Fruit fly (Drosophila melanogaster) whole organism, embryonic: Measurements from ENCODE around the gene Cralbp.

Experiments
- Atf-2 ChIP-seq: fragments of 200-800 bp; sonication (Bioruptor generic); optimal IDR thresholded peaks from 2 replicates; lab custom pipeline; 2016; ENCODE audit warnings: missing biosample characterization, missing genetic modification characterization
- CG10267 ChIP-seq: fragments of 200-800 bp; sonication (Bioruptor generic); optimal IDR thresholded peaks from 2 replicates; lab custom pipeline; 2018; ENCODE audit warnings: missing biosample characterization, mild to moderate bottlenecking, missing genetic modification characterization, moderate library complexity
- CG11695 ChIP-seq: fragments of 200-800 bp; sonication (Bioruptor generic); IDR thresholded peaks from 3 replicates; pipeline ENCODE4 v1.3.6; 2022; ENCODE audit warnings: missing biosample characterization, missing genetic modification characterization
- CG12155 ChIP-seq: fragments of 200-800 bp; sonication (Bioruptor generic); optimal IDR thresholded peaks from 3 replicates; lab custom pipeline; 2016; ENCODE audit warnings: missing biosample characterization, missing genetic modification characterization
- CG12659 ChIP-seq: fragments of 200-800 bp; sonication (Bioruptor generic); optimal IDR thresholded peaks from 3 replicates; lab custom pipeline; 2017; ENCODE audit warnings: mild to moderate bottlenecking, missing biosample characterization, missing genetic modification reagents, missing genetic modification characterization
- CG12769 ChIP-seq: fragments of 200-800 bp; sonication (Bioruptor generic); optimal IDR thresholded peaks from 2 replicates; lab custom pipeline; 2019; ENCODE audit warnings: missing biosample characterization, mild to moderate bottlenecking, missing genetic modification characterization, moderate library complexity
- CG13424 ChIP-seq: fragments of 200-800 bp; sonication (Bioruptor generic); optimal IDR thresholded peaks from 2 replicates; lab custom pipeline; 2019; ENCODE audit warnings: missing biosample characterization, mild to moderate bottlenecking, missing genetic modification characterization, moderate library complexity
- CG15514 ChIP-seq: fragments of 200-800 bp; sonication (Bioruptor generic); optimal IDR thresholded peaks from 3 replicates; lab custom pipeline; 2017; ENCODE audit warnings: missing biosample characterization, missing genetic modification characterization, mild to moderate bottlenecking, moderate library complexity, missing genetic modification reagents
- CG1603 ChIP-seq: fragments of 200-800 bp; sonication (Bioruptor generic); optimal IDR thresholded peaks from 2 replicates; lab custom pipeline; 2019; ENCODE audit warnings: missing biosample characterization, mild to moderate bottlenecking, missing genetic modification characterization, moderate library complexity
- CG17802 ChIP-seq: fragments of 200-800 bp; sonication (Bioruptor generic); optimal IDR thresholded peaks from 2 replicates; lab custom pipeline; 2018; ENCODE audit warnings: missing biosample characterization, mild to moderate bottlenecking, missing genetic modification characterization, moderate library complexity
- CG1792 ChIP-seq: fragments of 200-800 bp; sonication (Bioruptor generic); optimal IDR thresholded peaks from 2 replicates; lab custom pipeline; 2016; ENCODE audit warnings: missing biosample characterization, missing genetic modification characterization
- CG2202 ChIP-seq: fragments of 200-800 bp; sonication (Bioruptor generic); optimal IDR thresholded peaks from 2 replicates; lab custom pipeline; 2018; ENCODE audit warnings: missing biosample characterization, mild to moderate bottlenecking, missing genetic modification characterization
- CG2678 ChIP-seq: fragments of 200-800 bp; sonication (Bioruptor generic); optimal IDR thresholded peaks from 3 replicates; lab custom pipeline; 2019; ENCODE audit warnings: missing biosample characterization, mild to moderate bottlenecking, missing genetic modification characterization, moderate library complexity
- CG30403 ChIP-seq: fragments of 200-800 bp; sonication (Bioruptor generic); optimal IDR thresholded peaks from 3 replicates; lab custom pipeline; 2016; ENCODE audit warnings: missing biosample characterization, missing genetic modification characterization
- CG32532 ChIP-seq: fragments of 200-800 bp; sonication (Bioruptor generic); IDR thresholded peaks from 2 replicates; pipeline ENCODE4 v1.3.6; 2022; ENCODE audit warnings: missing biosample characterization, missing genetic modification characterization
- CG34224 ChIP-seq: fragments of 200-800 bp; sonication (Bioruptor generic); IDR thresholded peaks from 3 replicates; pipeline ENCODE4 v1.3.6; 2022; ENCODE audit warnings: missing biosample characterization, missing genetic modification characterization; ENCODE audit not compliant: partially characterized antibody
- CG42726 ChIP-seq: fragments of 200-800 bp; sonication (Bioruptor generic); IDR thresholded peaks from 2 replicates; pipeline ENCODE4 v1.3.6; 2022; ENCODE audit warnings: missing biosample characterization, missing genetic modification characterization; ENCODE audit not compliant: partially characterized antibody
- CG4424 ChIP-seq: fragments of 200-800 bp; sonication (Bioruptor generic); optimal IDR thresholded peaks from 3 replicates; lab custom pipeline; 2016; ENCODE audit warnings: missing biosample characterization, missing genetic modification characterization
- CG4820 ChIP-seq: fragments of 200-800 bp; sonication (Bioruptor generic); optimal IDR thresholded peaks from 3 replicates; lab custom pipeline; 2016; ENCODE audit warnings: missing biosample characterization, missing genetic modification characterization
- CG8924 ChIP-seq: fragments of 200-800 bp; optimal IDR thresholded peaks from 3 replicates; lab custom pipeline; 2019; ENCODE audit warnings: missing biosample characterization, mild to moderate bottlenecking, missing genetic modification characterization, moderate library complexity
- CG9876 ChIP-seq: fragments of 200-800 bp; sonication (Bioruptor generic); optimal IDR thresholded peaks from 2 replicates; lab custom pipeline; 2016; ENCODE audit warnings: missing biosample characterization, missing genetic modification characterization
- CG9932 ChIP-seq: fragments of 200-800 bp; sonication (Bioruptor generic); IDR thresholded peaks from 2 replicates; pipeline ENCODE4 v1.3.6; 2022; ENCODE audit warnings: missing biosample characterization, missing genetic modification characterization
- Doc3 ChIP-seq: fragments of 200-800 bp; sonication (Bioruptor generic); IDR thresholded peaks from 3 replicates; pipeline ENCODE4 v1.3.6; 2022; ENCODE audit warnings: missing biosample characterization, missing genetic modification characterization; ENCODE audit not compliant: partially characterized antibody
- Elba2 ChIP-seq: fragments of 200-800 bp; sonication (Bioruptor generic); optimal IDR thresholded peaks from 3 replicates; lab custom pipeline; 2016; ENCODE audit warnings: missing biosample characterization, missing genetic modification characterization
- H2.0 ChIP-seq: fragments of 200-800 bp; sonication (Bioruptor generic); IDR thresholded peaks from 2 replicates; pipeline ENCODE4 v1.3.6; 2022; ENCODE audit warnings: missing biosample characterization, missing genetic modification characterization
- HLH54F ChIP-seq: fragments of 200-800 bp; sonication (Bioruptor generic); optimal IDR thresholded peaks from 3 replicates; lab custom pipeline; 2016; ENCODE audit warnings: missing biosample characterization, missing genetic modification characterization
- Lhr ChIP-seq: fragments of 200-800 bp; sonication (Bioruptor generic); optimal IDR thresholded peaks from 3 replicates; lab custom pipeline; 2017; ENCODE audit warnings: mild to moderate bottlenecking, missing biosample characterization, missing genetic modification reagents, missing genetic modification characterization
- Myb ChIP-seq: fragments of 200-800 bp; sonication (Bioruptor generic); optimal IDR thresholded peaks from 2 replicates; lab custom pipeline; 2016; ENCODE audit warnings: missing biosample characterization, missing genetic modification characterization
- Nf-YB ChIP-seq: fragments of 200-800 bp; sonication (Bioruptor generic); optimal IDR thresholded peaks from 3 replicates; lab custom pipeline; 2019; ENCODE audit warnings: missing biosample characterization, mild to moderate bottlenecking, missing genetic modification characterization, moderate library complexity
- Oaz ChIP-seq: fragments of 200-800 bp; sonication (Bioruptor generic); IDR thresholded peaks from 2 replicates; pipeline ENCODE4 v1.3.6; 2022; ENCODE audit warnings: missing biosample characterization, missing genetic modification characterization
- Trl ChIP-seq, 3 experiments: fragments of >200 bp in 2 of 3; fragments of 200-800 bp in 1 of 3; sonication (Bioruptor generic) in 1 of 3; optimal IDR thresholded peaks; 2 replicates in 1 of 3; 3 replicates in 2 of 3; lab custom pipeline; 2016 to 2017; ENCODE audit warnings: missing biosample characterization in 1 of 3, missing genetic modification characterization in 1 of 3
- ac ChIP-seq: fragments of 200-800 bp; sonication (Bioruptor generic); optimal IDR thresholded peaks from 3 replicates; lab custom pipeline; 2017; ENCODE audit warnings: missing biosample characterization, mild to moderate bottlenecking, missing genetic modification characterization
- aop ChIP-seq: fragments of 200-800 bp; sonication (Bioruptor generic); IDR thresholded peaks from 2 replicates; pipeline ENCODE4 v1.3.6; 2022; ENCODE audit warnings: missing biosample characterization, missing genetic modification characterization
- bsh ChIP-seq, 2 experiments: fragments of 200-800 bp; sonication (Bioruptor generic); optimal IDR thresholded peaks; 2 replicates each; lab custom pipeline; 2017 to 2018; ENCODE audit warnings: mild to moderate bottlenecking in 2 of 2, missing biosample characterization in 2 of 2, missing genetic modification characterization in 2 of 2, moderate library complexity in 1 of 2
- btn ChIP-seq: fragments of 200-800 bp; sonication (Bioruptor generic); optimal IDR thresholded peaks from 2 replicates; lab custom pipeline; 2016; ENCODE audit warnings: missing biosample characterization, missing genetic modification characterization
- dati ChIP-seq: fragments of 200-800 bp; sonication (Bioruptor generic); IDR thresholded peaks from 2 replicates; pipeline ENCODE4 v1.3.6; 2022; ENCODE audit warnings: missing biosample characterization, missing genetic modification characterization
- dmrt11E ChIP-seq: fragments of 200-800 bp; sonication (Bioruptor generic); optimal IDR thresholded peaks from 3 replicates; lab custom pipeline; 2018; ENCODE audit warnings: missing biosample characterization, mild to moderate bottlenecking, missing genetic modification characterization, moderate library complexity
- dysf ChIP-seq: fragments of 200-800 bp; sonication (Bioruptor generic); IDR thresholded peaks from 3 replicates; pipeline ENCODE4 v1.3.6; 2022; ENCODE audit warnings: missing biosample characterization, missing genetic modification characterization
- ftz-f1 ChIP-seq: fragments of 200-800 bp; sonication (Bioruptor generic); optimal IDR thresholded peaks from 2 replicates; lab custom pipeline; 2016; ENCODE audit warnings: missing biosample characterization, missing genetic modification characterization
- peb ChIP-seq: fragments of 200-800 bp; sonication (Bioruptor generic); IDR thresholded peaks from 2 replicates; pipeline ENCODE4 v1.3.6; 2022; ENCODE audit warnings: missing biosample characterization, missing genetic modification characterization
- pum ChIP-seq: fragments of 200-800 bp; sonication (Bioruptor generic); optimal IDR thresholded peaks from 2 replicates; lab custom pipeline; 2016; ENCODE audit warnings: missing biosample characterization, missing genetic modification characterization
- sc ChIP-seq, 3 experiments: fragments of >200 bp in 2 of 3; fragments of 200-800 bp in 1 of 3; sonication (Bioruptor generic) in 1 of 3; optimal IDR thresholded peaks; 2 replicates in 2 of 3; 3 replicates in 1 of 3; lab custom pipeline; 2017; ENCODE audit warnings: mild to moderate bottlenecking in 1 of 3, missing biosample characterization in 1 of 3, missing genetic modification characterization in 1 of 3, missing genetic modification reagents in 1 of 3
- seq ChIP-seq: fragments of 200-800 bp; sonication (Bioruptor generic); IDR thresholded peaks from 2 replicates; pipeline ENCODE4 v1.3.6; 2022; ENCODE audit warnings: missing biosample characterization, missing genetic modification characterization
- sima ChIP-seq: fragments of 200-800 bp; sonication (Bioruptor generic); optimal IDR thresholded peaks from 2 replicates; lab custom pipeline; 2016; ENCODE audit warnings: missing biosample characterization, missing genetic modification characterization
- slbo ChIP-seq: fragments of 200-800 bp; sonication (Bioruptor generic); IDR thresholded peaks from 2 replicates; pipeline ENCODE4 v1.3.6; 2022; ENCODE audit warnings: missing biosample characterization, missing genetic modification characterization
- so ChIP-seq: fragments of 200-800 bp; sonication (Bioruptor generic); IDR thresholded peaks from 3 replicates; pipeline ENCODE4 v1.3.6; 2022; ENCODE audit warnings: missing biosample characterization, missing genetic modification characterization
- stwl ChIP-seq: fragments of 200-800 bp; sonication (Bioruptor generic); optimal IDR thresholded peaks from 3 replicates; lab custom pipeline; 2018; ENCODE audit warnings: missing biosample characterization, mild to moderate bottlenecking, missing genetic modification characterization, moderate library complexity
- unc-4 ChIP-seq: fragments of 200-800 bp; sonication (Bioruptor generic); IDR thresholded peaks from 2 replicates; pipeline ENCODE4 v1.3.6; 2022; ENCODE audit warnings: missing biosample characterization, missing genetic modification characterization; ENCODE audit not compliant: partially characterized antibody

Gene Cralbp

dm6 chr3L:5779476-5780401 is 6.8 kb downstream of the Cralbp start, which contains the start of the genes Myt1, PGRP-LD and Pmi:
TSS of gene Myt1 (minus strand) at chr3L:5779591.
TSS of gene PGRP-LD (plus strand) at chr3L:5780051.
TSS of gene Pmi (plus strand) at chr3L:5780051.
- TF ChIP-seq CG1792 (no peak), slbo (no peak), CG12659 (GFP tag; lab: Kevin White, UChicago) (peak; percentile 9), CG4820 (GFP tag; lab: Kevin White, UChicago) (no peak), peb (no peak), dysf (no peak), Trl (optimal IDR thresholded peaks at IDR 0.05; lab: Kevin White, UChicago) (no peak), Trl (GFP tag; optimal IDR thresholded peaks at IDR 0.05; lab: Kevin White, UChicago) (no peak), stwl (tag; lab: Kevin White, UChicago) (peak; percentile 5), CG2678 (tag; lab: Kevin White, UChicago) (no peak), CG15514 (GFP tag; lab: Kevin White, UChicago) (no peak), Nf-YB (GFP tag; lab: Kevin White, UChicago) (no peak), Doc3 (GFP tag; lab: Robert Waterston, UW) (no peak), so (GFP tag; lab: Robert Waterston, UW) (no peak), CG4424 (GFP tag; lab: Kevin White, UChicago) (no peak), seq (no peak), CG42726 (GFP tag; lab: Robert Waterston, UW) (no peak), bsh (GFP tag; optimal IDR thresholded peaks at IDR 0.05; lab: Kevin White, UChicago) (no peak), CG34224 (no peak), CG9876 (no peak), CG30403 (GFP tag; lab: Kevin White, UChicago) (peak; percentile 13), CG17802 (tag; lab: Kevin White, UChicago) (no peak), HLH54F (GFP tag; lab: Kevin White, UChicago) (no peak), CG11695 (GFP tag; lab: Robert Waterston, UW) (no peak), Lhr (GFP tag; lab: Kevin White, UChicago) (peak; percentile 11), CG2202 (tag; lab: Kevin White, UChicago) (no peak), CG13424 (tag; lab: Kevin White, UChicago) (no peak), pum (GFP tag; lab: Kevin White, UChicago) (no peak), CG12155 (GFP tag; lab: Kevin White, UChicago) (no peak), Atf-2 (GFP tag; lab: Kevin White, UChicago) (no peak), H2.0 (no peak), CG8924 (tag; lab: Kevin White, UChicago) (no peak), CG9932 (GFP tag; lab: Robert Waterston, UW) (no peak), CG12769 (tag; lab: Kevin White, UChicago) (no peak), sima (no peak), CG32532 (GFP tag; lab: Robert Waterston, UW) (no peak), CG1603 (tag; lab: Kevin White, UChicago) (no peak), Oaz (GFP tag; lab: Robert Waterston, UW) (no peak), Elba2 (GFP tag; lab: Kevin White, UChicago) (peak; percentile 56), dmrt11E (tag; lab: Kevin White, UChicago) (no peak), ac (GFP tag; lab: Kevin White, UChicago) (no peak), dati (GFP tag; lab: Robert Waterston, UW) (no peak), CG10267 (tag; lab: Kevin White, UChicago) (no peak), sc (optimal IDR thresholded peaks at IDR 0.05; lab: Kevin White, UChicago) (no peak), sc (GFP tag; optimal IDR thresholded peaks at IDR 0.05; lab: Kevin White, UChicago) (no peak), ftz-f1 (GFP tag; lab: Kevin White, UChicago) (peak; percentile 79), unc-4 (GFP tag; lab: Robert Waterston, UW) (peak; percentile 37; the same call in 1 of the 2 replicates), Myb (GFP tag; lab: Kevin White, UChicago) (peak; percentile 38), btn (no peak), aop (GFP tag; lab: Robert Waterston, UW) (no peak)
